Worm (Caenorhabditis elegans) whole organism, early embryonic: ENCODE data around the gene gst-1.
A peak's percentile ranks its signal among the peaks of the same experiment; 100 is the strongest.

Experiments
- B0310.2 ChIP-seq: sonication (generic microtip); optimal IDR thresholded peaks from 2 replicates; lab custom pipeline; 2016; ENCODE audit warnings: mild to moderate bottlenecking, missing genetic modification characterization, missing compliant biosample characterization
- F13C5.2 ChIP-seq: sonication (generic microtip); optimal IDR thresholded peaks from 2 replicates; lab custom pipeline; 2017; ENCODE audit warnings: mild to moderate bottlenecking, missing genetic modification characterization, inconsistent platforms, missing compliant biosample characterization
- aly-1 ChIP-seq: sonication (generic microtip); optimal IDR thresholded peaks from 2 replicates; lab custom pipeline; 2016; ENCODE audit warnings: missing genetic modification characterization, missing compliant biosample characterization
- ama-1 ChIP-seq: fragments of 150-350 bp; optimal IDR thresholded peaks from 2 replicates; lab custom pipeline; 2014
- ceh-13 ChIP-seq: fragments of 200-800 bp; sonication (Bioruptor generic); optimal IDR thresholded peaks from 2 replicates; lab custom pipeline; 2018; ENCODE audit warnings: mild to moderate bottlenecking, missing genetic modification characterization, missing compliant biosample characterization
- ceh-36 ChIP-seq: sonication (generic microtip); optimal IDR thresholded peaks from 2 replicates; lab custom pipeline; 2016; ENCODE audit warnings: missing genetic modification characterization, inconsistent platforms, missing compliant biosample characterization
- ets-7 ChIP-seq: sonication (generic microtip); optimal IDR thresholded peaks from 2 replicates; lab custom pipeline; 2016; ENCODE audit warnings: missing genotype, missing genetic modification characterization, missing compliant biosample characterization
- flt-1 ChIP-seq: fragments of 200-800 bp; sonication (Bioruptor generic); IDR thresholded peaks from 2 replicates; pipeline ENCODE4 v1.3.6; 2022; ENCODE audit warnings: missing genetic modification characterization, missing compliant biosample characterization
- hmbx-1 ChIP-seq: sonication (generic microtip); optimal IDR thresholded peaks from 2 replicates; lab custom pipeline; 2016; ENCODE audit warnings: mild to moderate bottlenecking, missing genetic modification characterization, missing compliant biosample characterization
- hmg-4 ChIP-seq: fragments of 200-800 bp; sonication (Bioruptor generic); optimal IDR thresholded peaks from 2 replicates; lab custom pipeline; 2018; ENCODE audit warnings: mild to moderate bottlenecking, missing genetic modification characterization, missing compliant biosample characterization
- hnd-1 ChIP-seq: sonication (generic microtip); optimal IDR thresholded peaks from 2 replicates; lab custom pipeline; 2016; ENCODE audit warnings: missing genetic modification characterization, missing compliant biosample characterization
- pes-1 ChIP-seq: fragments of 200-800 bp; sonication (Bioruptor generic); IDR thresholded peaks from 2 replicates; pipeline ENCODE4 v1.3.6; 2022; ENCODE audit warnings: missing genetic modification reagents, missing genetic modification characterization, missing compliant biosample characterization
- scrt-1 ChIP-seq: fragments of 200-800 bp; sonication (Bioruptor generic); IDR thresholded peaks from 2 replicates; pipeline ENCODE4 v1.3.6; 2022; ENCODE audit warnings: missing genetic modification characterization, missing compliant biosample characterization
- sea-1 ChIP-seq: fragments of 200-800 bp; sonication (Bioruptor generic); conservative IDR thresholded peaks from 2 replicates; pipeline ENCODE4 v1.3.6; 2022; ENCODE audit warnings: missing genetic modification characterization, missing compliant biosample characterization
- tbx-11 ChIP-seq: fragments of 200-800 bp; sonication (Bioruptor generic); IDR thresholded peaks from 2 replicates; pipeline ENCODE4 v1.3.6; 2022; ENCODE audit warnings: missing genetic modification characterization, missing compliant biosample characterization
- tbx-37 ChIP-seq: fragments of 200-800 bp; sonication (Bioruptor generic); conservative IDR thresholded peaks from 2 replicates; pipeline ENCODE4 v1.3.6; 2022; ENCODE audit warnings: missing genetic modification reagents, missing genetic modification characterization, missing compliant biosample characterization
- tra-4 ChIP-seq: sonication (generic microtip); optimal IDR thresholded peaks from 2 replicates; lab custom pipeline; 2017; ENCODE audit warnings: missing genetic modification characterization, missing compliant biosample characterization

gst-1 gene

DNA sequence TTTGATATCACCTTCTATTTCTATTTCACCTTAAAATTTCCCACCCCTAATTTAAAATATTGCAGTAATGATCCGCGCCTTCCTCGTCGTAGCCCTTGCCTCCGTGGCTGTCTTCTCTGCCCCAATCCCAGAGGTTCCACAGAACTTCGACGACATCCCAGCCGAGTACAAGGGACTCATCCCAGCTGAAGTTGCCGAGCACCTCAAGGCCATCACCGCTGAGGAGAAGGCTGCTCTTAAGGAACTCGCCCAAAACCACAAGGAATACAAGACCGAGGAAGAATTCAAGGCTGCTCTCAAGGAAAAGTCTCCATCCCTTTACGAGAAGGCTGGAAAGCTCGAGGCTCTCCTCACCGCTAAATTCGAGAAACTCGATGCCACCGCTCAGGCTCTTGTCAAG lies 22.6 kb downstream of the gst-1 start, which contains the start of gene far-2:
TSS of gene far-2 (plus strand) at position 66 of the 400 bp plus-strand sequence.
- no peak for TF ChIP-seq tra-4 (tag; lab: Kevin White, UChicago)
- no peak for TF ChIP-seq aly-1 (tag; lab: Kevin White, UChicago)
- TF ChIP-seq B0310.2 (tag; lab: Kevin White, UChicago), result no peak
- no peak for TF ChIP-seq F13C5.2 (tag; lab: Kevin White, UChicago)
- no peak for TF ChIP-seq hnd-1 (tag; lab: Kevin White, UChicago)
- TF ChIP-seq scrt-1, result no peak
- TF ChIP-seq tbx-37 (GFP tag; lab: Robert Waterston, UW), result no peak
- TF ChIP-seq flt-1 (GFP tag; lab: Robert Waterston, UW), result no peak
- no peak for TF ChIP-seq ama-1 (lab: Kevin White, UChicago)
- TF ChIP-seq ceh-36, result no peak
- no peak for TF ChIP-seq tbx-11 (GFP tag; lab: Robert Waterston, UW)
- TF ChIP-seq ceh-13 (GFP tag; lab: Kevin White, UChicago), result no peak
- TF ChIP-seq ets-7 (tag; lab: Kevin White, UChicago), result no peak
- TF ChIP-seq pes-1, result no peak
- TF ChIP-seq hmg-4 (GFP tag; lab: Kevin White, UChicago), result no peak
- TF ChIP-seq hmbx-1 (tag; lab: Kevin White, UChicago), result no peak
- TF ChIP-seq sea-1 (GFP tag; lab: Robert Waterston, UW), result no peak

DNA sequence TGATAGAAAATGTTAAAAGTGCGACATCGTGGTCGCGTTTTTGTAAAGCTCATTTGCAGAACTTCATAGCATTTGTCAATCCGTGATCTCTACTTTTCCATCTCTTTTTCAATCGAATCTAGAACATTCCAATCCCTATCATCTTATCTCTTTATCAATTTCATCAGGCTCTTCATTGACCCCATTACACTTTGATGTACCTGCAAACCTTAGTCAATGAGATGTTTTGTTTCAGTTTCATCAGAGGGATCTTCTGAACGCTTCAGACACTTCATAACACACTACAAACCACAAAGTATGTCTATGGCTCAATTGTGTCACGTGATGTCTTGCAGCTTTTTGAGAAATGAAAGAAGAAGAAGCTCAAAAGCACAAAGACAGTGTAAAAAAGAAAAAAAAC lies 24.0 kb downstream of the gst-1 start:
- TF ChIP-seq ama-1 (lab: Kevin White, UChicago) (no peak), hmg-4 (GFP tag; lab: Kevin White, UChicago) (no peak), ets-7 (tag; lab: Kevin White, UChicago) (no peak), scrt-1 (no peak), B0310.2 (tag; lab: Kevin White, UChicago) (no peak), tbx-11 (GFP tag; lab: Robert Waterston, UW) (no peak), tbx-37 (GFP tag; lab: Robert Waterston, UW) (no peak), hmbx-1 (tag; lab: Kevin White, UChicago) (no peak), ceh-13 (GFP tag; lab: Kevin White, UChicago) (no peak), F13C5.2 (tag; lab: Kevin White, UChicago) (no peak), flt-1 (GFP tag; lab: Robert Waterston, UW) (no peak), tra-4 (tag; lab: Kevin White, UChicago) (no peak), aly-1 (tag; lab: Kevin White, UChicago) (no peak), hnd-1 (tag; lab: Kevin White, UChicago) (no peak), ceh-36 (no peak), sea-1 (GFP tag; lab: Robert Waterston, UW) (no peak), pes-1 (no peak)

DNA sequence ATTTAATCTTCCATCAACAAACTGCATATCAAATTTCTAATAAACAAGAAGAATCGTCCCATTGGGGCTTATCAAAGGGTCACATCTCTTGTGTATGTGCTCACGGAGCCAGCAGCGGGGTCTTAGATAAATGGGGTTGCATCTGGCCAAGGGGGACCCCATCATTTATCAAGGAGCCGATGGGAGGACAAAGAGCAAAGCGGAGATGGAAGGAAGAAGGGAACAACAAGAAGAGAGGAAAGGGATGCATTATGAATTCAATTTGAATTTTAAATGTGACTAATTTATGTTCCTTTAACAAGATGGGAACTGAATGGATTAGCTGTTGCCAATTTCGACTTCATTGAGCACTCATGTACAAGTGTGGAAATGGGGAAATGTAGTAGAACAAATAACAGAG lies 25.2 kb downstream of the gst-1 start:
- no peak for TF ChIP-seq hmg-4 (GFP tag; lab: Kevin White, UChicago)
- no peak for TF ChIP-seq B0310.2 (tag; lab: Kevin White, UChicago)
- no peak for TF ChIP-seq sea-1 (GFP tag; lab: Robert Waterston, UW)
- TF ChIP-seq aly-1 (tag; lab: Kevin White, UChicago), result no peak
- TF ChIP-seq ceh-36, result no peak
- TF ChIP-seq tbx-11 (GFP tag; lab: Robert Waterston, UW), result no peak
- TF ChIP-seq scrt-1, result no peak
- TF ChIP-seq hnd-1 (tag; lab: Kevin White, UChicago), result no peak
- TF ChIP-seq tra-4 (tag; lab: Kevin White, UChicago), result no peak
- TF ChIP-seq hmbx-1 (tag; lab: Kevin White, UChicago), result no peak
- no peak for TF ChIP-seq flt-1 (GFP tag; lab: Robert Waterston, UW)

DNA sequence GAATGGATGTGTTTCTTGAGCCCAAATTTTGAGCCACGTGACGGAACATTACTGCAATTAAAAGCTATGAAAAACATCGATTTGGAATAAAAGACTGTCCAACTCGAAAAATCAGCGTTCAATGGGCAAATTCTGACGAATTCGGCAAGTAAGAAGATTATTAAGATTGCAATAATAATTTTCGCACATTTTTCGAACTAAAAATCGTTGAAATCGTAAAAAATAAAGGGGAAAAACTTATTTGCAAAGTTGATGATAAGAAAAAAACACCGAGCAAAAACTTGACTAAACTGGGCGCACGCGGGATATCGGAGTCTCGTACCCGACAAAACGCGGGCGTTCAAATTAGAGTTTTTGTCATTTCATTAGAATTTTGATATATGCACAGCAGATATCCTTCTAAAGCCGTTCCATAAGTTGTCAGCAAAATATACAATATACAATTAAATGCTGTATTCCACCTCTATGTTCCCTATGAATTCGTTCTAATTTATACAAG lies 30.2 kb downstream of the gst-1 start, which contains the start of the genes mccc-2 and mrpl-44:
TSS of gene mccc-2 (minus strand) at position 51 of the 499 bp plus-strand sequence.
TSS of gene mrpl-44 (minus strand) at position 51 of the 499 bp plus-strand sequence.
- TF ChIP-seq tbx-11 (GFP tag; lab: Robert Waterston, UW) (no peak), F13C5.2 (tag; lab: Kevin White, UChicago) (peak; percentile 16), ceh-13 (GFP tag; lab: Kevin White, UChicago) (no peak), scrt-1 (no peak), ets-7 (tag; lab: Kevin White, UChicago) (no peak), tra-4 (tag; lab: Kevin White, UChicago) (no peak), hmg-4 (GFP tag; lab: Kevin White, UChicago) (no peak)

DNA sequence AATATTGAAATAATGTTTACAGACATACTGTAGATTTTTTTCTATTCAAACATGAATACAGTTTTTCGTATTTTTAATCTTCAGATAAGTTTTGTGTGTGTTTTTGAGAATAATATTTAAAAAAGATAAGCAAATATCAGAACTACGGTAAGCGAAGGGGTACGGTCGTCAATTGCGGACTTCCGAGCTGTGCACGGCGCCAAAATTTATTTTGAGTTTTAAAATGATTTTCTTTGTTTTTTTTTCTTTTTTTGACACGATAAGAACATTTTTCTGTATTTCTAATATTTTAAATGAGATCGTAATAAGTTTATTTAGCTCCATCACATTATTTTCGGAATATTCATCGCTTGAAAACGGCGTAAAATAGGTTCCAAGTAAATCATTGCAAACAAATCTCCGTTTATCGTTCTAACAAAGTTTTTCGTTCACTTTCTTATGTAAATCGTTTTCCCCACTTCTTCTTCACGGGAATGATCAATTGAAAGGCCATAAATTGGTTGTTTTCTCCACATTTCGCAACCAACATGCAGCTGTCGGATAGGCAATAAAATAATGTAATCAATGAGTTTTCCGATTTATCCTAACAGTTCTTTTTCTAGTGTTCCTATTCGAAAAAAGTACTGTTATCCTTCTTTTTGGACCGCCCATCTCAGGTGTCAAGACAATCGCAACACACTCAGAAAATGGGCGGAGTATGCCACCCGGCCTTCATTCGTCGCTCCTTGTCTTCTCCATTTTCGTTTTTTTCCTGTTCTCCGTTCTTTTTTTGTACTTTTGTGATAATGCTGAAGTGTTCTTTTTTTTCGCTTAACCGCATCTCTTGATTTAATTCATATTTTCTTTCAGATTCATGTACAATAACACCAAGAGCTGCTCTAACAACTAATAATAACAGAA lies 32.5 kb downstream of the gst-1 start, which contains the start of gene glp-1:
TSS of gene glp-1 (plus strand) at position 850 of the 900 bp plus-strand sequence.
- TF ChIP-seq B0310.2 (tag; lab: Kevin White, UChicago), result no peak
- no peak for TF ChIP-seq ceh-36
- TF ChIP-seq hmbx-1 (tag; lab: Kevin White, UChicago), result no peak
- no peak for TF ChIP-seq tbx-11 (GFP tag; lab: Robert Waterston, UW)
- no peak for TF ChIP-seq tra-4 (tag; lab: Kevin White, UChicago)
- no peak for TF ChIP-seq F13C5.2 (tag; lab: Kevin White, UChicago)
- no peak for TF ChIP-seq pes-1
- TF ChIP-seq tbx-37 (GFP tag; lab: Robert Waterston, UW), result no peak
- no peak for TF ChIP-seq aly-1 (tag; lab: Kevin White, UChicago)
- no peak for TF ChIP-seq ama-1 (lab: Kevin White, UChicago)
- TF ChIP-seq scrt-1, result no peak
- TF ChIP-seq hmg-4 (GFP tag; lab: Kevin White, UChicago), result no peak
- TF ChIP-seq ceh-13 (GFP tag; lab: Kevin White, UChicago), result no peak

DNA sequence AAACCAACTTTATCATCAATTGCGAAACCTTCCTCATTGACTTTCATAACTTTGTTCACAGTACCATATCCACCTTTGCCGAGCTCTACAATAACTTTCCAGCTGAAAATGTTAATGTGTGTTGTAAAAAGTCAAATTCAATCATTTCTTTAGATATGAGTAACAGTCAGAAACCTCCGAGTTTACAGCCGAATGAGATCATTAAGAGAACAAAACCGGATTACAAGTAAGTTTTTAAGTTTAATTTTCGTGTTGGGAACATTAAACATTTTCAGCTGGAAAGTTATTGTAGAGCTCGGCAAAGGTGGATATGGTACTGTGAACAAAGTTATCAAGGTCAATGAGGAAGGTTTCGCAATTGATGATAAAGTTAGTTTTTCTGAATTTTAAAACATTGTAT lies 42.1 kb downstream of the gst-1 start, which contains the start of gene ZK507.1:
TSS of gene ZK507.1 (minus strand) at position 101 of the 400 bp plus-strand sequence.
- TF ChIP-seq hmg-4 (GFP tag; lab: Kevin White, UChicago) (no peak), ama-1 (lab: Kevin White, UChicago) (no peak), ceh-36 (no peak), hnd-1 (tag; lab: Kevin White, UChicago) (no peak), B0310.2 (tag; lab: Kevin White, UChicago) (no peak)
